Worm (Caenorhabditis elegans) whole organism, young adult: ENCODE results near the gene C05C12.5.

Source experiments
- F52B5.7 ChIP-seq: sonication (generic microtip); optimal IDR thresholded peaks from 2 replicates; lab custom pipeline; 2016; ENCODE audit warnings: mild to moderate bottlenecking, missing genetic modification characterization, missing compliant biosample characterization
- T26A5.8 ChIP-seq: sonication (generic microtip); optimal IDR thresholded peaks from 2 replicates; lab custom pipeline; 2016; ENCODE audit warnings: missing genetic modification characterization, missing compliant biosample characterization
- athp-1 ChIP-seq: sonication (generic microtip); optimal IDR thresholded peaks from 2 replicates; lab custom pipeline; 2017; ENCODE audit warnings: mild to moderate bottlenecking, missing genetic modification characterization, missing compliant biosample characterization
- attf-6 ChIP-seq: fragments of 200-800 bp; sonication (Bioruptor generic); IDR thresholded peaks from 2 replicates; pipeline ENCODE4 v1.3.6; 2022; ENCODE audit warnings: missing genetic modification reagents, missing genetic modification characterization, missing compliant biosample characterization
- efl-1 ChIP-seq: fragments of 150-350 bp; optimal IDR thresholded peaks from 2 replicates; lab custom pipeline; 2014; ENCODE audit warnings: missing biosample characterization, missing genetic modification reagents, missing genetic modification characterization
- ekl-4 ChIP-seq: fragments of 200-800 bp; sonication (Bioruptor generic); IDR thresholded peaks from 2 replicates; pipeline ENCODE4 v1.3.6; 2022; ENCODE audit warnings: missing genetic modification reagents, missing genetic modification characterization, missing compliant biosample characterization
- nhr-80 ChIP-seq: sonication (generic microtip); optimal IDR thresholded peaks from 2 replicates; lab custom pipeline; 2016; ENCODE audit warnings: missing genetic modification characterization, missing compliant biosample characterization
- pha-4 ChIP-seq: fragments of 150-350 bp; sonication (generic microtip); optimal IDR thresholded peaks from 2 replicates; lab custom pipeline; 2014; ENCODE audit warnings: missing biosample characterization, missing genetic modification reagents, missing genetic modification characterization
- snpc-3.4 ChIP-seq: sonication (generic microtip); optimal IDR thresholded peaks from 2 replicates; lab custom pipeline; 2017; ENCODE audit warnings: missing genetic modification characterization, mild to moderate bottlenecking, missing compliant biosample characterization, antibody characterized with exemption, moderate library complexity, missing genotype, missing genetic modification reagents
- tbp1 ChIP-seq: fragments of 200-800 bp; sonication (Bioruptor generic); optimal IDR thresholded peaks from 2 replicates; lab custom pipeline; 2018; ENCODE audit warnings: mild to moderate bottlenecking, missing genetic modification characterization, missing compliant biosample characterization
- unc-130 ChIP-seq: sonication (generic microtip); optimal IDR thresholded peaks from 2 replicates; lab custom pipeline; 2016; ENCODE audit warnings: missing genetic modification reagents, missing genetic modification characterization, missing compliant biosample characterization
- ztf-3 ChIP-seq: fragments of 200-800 bp; sonication (Bioruptor generic); optimal IDR thresholded peaks from 2 replicates; lab custom pipeline; 2018; ENCODE audit warnings: mild to moderate bottlenecking, missing genetic modification characterization, missing compliant biosample characterization

- TF ChIP-seq pha-4 (no peak), athp-1 (tag; lab: Kevin White, UChicago) (no peak), ekl-4 (GFP tag; lab: Robert Waterston, UW) (no peak), attf-6 (GFP tag; lab: Robert Waterston, UW) (no peak), tbp1 (GFP tag; lab: Kevin White, UChicago) (no peak), T26A5.8 (tag; lab: Kevin White, UChicago) (no peak), unc-130 (GFP tag; lab: Kevin White, UChicago) (no peak), snpc-3.4 (tag; lab: Kevin White, UChicago) (no peak), nhr-80 (tag; lab: Kevin White, UChicago) (no peak), efl-1 (GFP tag; lab: Kevin White, UChicago) (no peak), ztf-3 (GFP tag; lab: Kevin White, UChicago) (no peak), F52B5.7 (no peak)
Measured at ce11 chrIV:11285239-11285638, 24.3 kb upstream of the C05C12.5 start.
